Worm (Caenorhabditis elegans) whole organism, young adult: ENCODE measurements around the gene rskd-1.

Source experiments
- B0019.2 ChIP-seq: fragments of 200-800 bp; sonication (Bioruptor generic); conservative IDR thresholded peaks from 2 replicates; pipeline ENCODE4 v1.3.6; 2022; ENCODE audit warnings: missing genetic modification reagents, missing genetic modification characterization, missing compliant biosample characterization
- B0035.1 ChIP-seq: sonication (generic microtip); optimal IDR thresholded peaks from 2 replicates; lab custom pipeline; 2016; ENCODE audit warnings: missing genetic modification characterization, mild to moderate bottlenecking, missing compliant biosample characterization, missing genotype, missing genetic modification reagents
- C06A6.2 ChIP-seq: fragments of 200-800 bp; sonication (Bioruptor generic); conservative IDR thresholded peaks from 2 replicates; pipeline ENCODE4 v1.3.6; 2022; ENCODE audit warnings: missing genetic modification characterization, missing compliant biosample characterization
- F22D6.2 ChIP-seq: sonication (generic microtip); optimal IDR thresholded peaks from 2 replicates; lab custom pipeline; 2016; ENCODE audit warnings: mild to moderate bottlenecking, missing genetic modification characterization, missing compliant biosample characterization
- F33H1.4 ChIP-seq: fragments of 200-800 bp; sonication (Bioruptor generic); IDR thresholded peaks from 2 replicates; pipeline ENCODE4 v1.3.6; 2022; ENCODE audit warnings: missing genetic modification reagents, missing genetic modification characterization, missing compliant biosample characterization
- F49E8.2 ChIP-seq: sonication (generic microtip); optimal IDR thresholded peaks from 3 replicates; lab custom pipeline; 2017; ENCODE audit warnings: missing genetic modification characterization, mild to moderate bottlenecking, missing compliant biosample characterization, antibody characterized with exemption, moderate library complexity; ENCODE audit not compliant: insufficient read depth
- F55B11.4 ChIP-seq: sonication (generic microtip); optimal IDR thresholded peaks from 2 replicates; lab custom pipeline; 2016; ENCODE audit warnings: missing compliant biosample characterization, missing genetic modification characterization, borderline replicate concordance; ENCODE audit not compliant: insufficient read depth
- T26A5.8 ChIP-seq: sonication (generic microtip); optimal IDR thresholded peaks from 2 replicates; lab custom pipeline; 2016; ENCODE audit warnings: missing genetic modification characterization, missing compliant biosample characterization
- Y53G8AR.9 ChIP-seq: fragments of 200-800 bp; sonication (Bioruptor generic); conservative IDR thresholded peaks from 2 replicates; pipeline ENCODE4 v1.3.6; 2022; ENCODE audit warnings: missing genetic modification reagents, missing genetic modification characterization, missing compliant biosample characterization
- Y67H2A.10 ChIP-seq: fragments of 200-800 bp; sonication (Bioruptor generic); conservative IDR thresholded peaks from 2 replicates; pipeline ENCODE4 v1.3.6; 2022; ENCODE audit warnings: missing genetic modification reagents, missing genetic modification characterization, missing compliant biosample characterization
- Y95B8A.8 ChIP-seq: fragments of 200-800 bp; sonication (Bioruptor generic); IDR thresholded peaks from 2 replicates; pipeline ENCODE4 v1.3.6; 2022; ENCODE audit warnings: missing genetic modification reagents, missing genetic modification characterization, missing compliant biosample characterization
- ZK185.1 ChIP-seq: sonication (generic microtip); optimal IDR thresholded peaks from 2 replicates; lab custom pipeline; 2016; ENCODE audit warnings: mild to moderate bottlenecking, missing genetic modification characterization, missing compliant biosample characterization; ENCODE audit not compliant: poor library complexity, severe bottlenecking
- athp-1 ChIP-seq: sonication (generic microtip); optimal IDR thresholded peaks from 2 replicates; lab custom pipeline; 2017; ENCODE audit warnings: mild to moderate bottlenecking, missing genetic modification characterization, missing compliant biosample characterization
- attf-6 ChIP-seq: fragments of 200-800 bp; sonication (Bioruptor generic); IDR thresholded peaks from 2 replicates; pipeline ENCODE4 v1.3.6; 2022; ENCODE audit warnings: missing genetic modification reagents, missing genetic modification characterization, missing compliant biosample characterization
- bed-1 ChIP-seq: fragments of 200-800 bp; sonication (Bioruptor generic); IDR thresholded peaks from 2 replicates; pipeline ENCODE4 v1.3.6; 2022; ENCODE audit warnings: missing genetic modification reagents, missing genetic modification characterization, missing compliant biosample characterization
- cebp-1 ChIP-seq, 2 experiments: fragments of 200-800 bp in 1 of 2; sonication (Bioruptor generic) in 1 of 2; sonication (generic microtip) in 1 of 2; IDR thresholded peaks in 1 of 2; optimal IDR thresholded peaks in 1 of 2; 2 replicates each; pipeline versions ENCODE4 v1.3.6 to Lab custom; 2017 to 2022; ENCODE audit warnings: missing compliant biosample characterization in 2 of 2, missing genetic modification characterization in 2 of 2, mild to moderate bottlenecking in 1 of 2, missing genetic modification reagents in 1 of 2, moderate library complexity in 1 of 2
- cebp-2 ChIP-seq: fragments of 200-800 bp; sonication (Bioruptor generic); IDR thresholded peaks from 2 replicates; pipeline ENCODE4 v1.3.6; 2022; ENCODE audit warnings: missing genetic modification characterization, missing compliant biosample characterization
- ceh-100 ChIP-seq: fragments of 200-800 bp; sonication (Bioruptor generic); IDR thresholded peaks from 2 replicates; pipeline ENCODE4 v1.3.6; 2022; ENCODE audit warnings: missing genetic modification reagents, missing genetic modification characterization, missing compliant biosample characterization
- ceh-27 ChIP-seq: fragments of 200-800 bp; sonication (Bioruptor generic); optimal IDR thresholded peaks from 2 replicates; lab custom pipeline; 2018; ENCODE audit warnings: mild to moderate bottlenecking, missing genetic modification characterization, moderate library complexity, missing compliant biosample characterization
- ceh-91 ChIP-seq: fragments of 200-800 bp; sonication (Bioruptor generic); IDR thresholded peaks from 2 replicates; pipeline ENCODE4 v1.3.6; 2022; ENCODE audit warnings: missing genetic modification reagents, missing genetic modification characterization, missing compliant biosample characterization
- chd-7 ChIP-seq: sonication (generic microtip); optimal IDR thresholded peaks from 2 replicates; lab custom pipeline; 2016; ENCODE audit warnings: mild to moderate bottlenecking, missing genetic modification characterization, moderate library complexity, missing compliant biosample characterization
- die-1 ChIP-seq: sonication (generic microtip); optimal IDR thresholded peaks from 2 replicates; lab custom pipeline; 2016; ENCODE audit warnings: missing genotype, mild to moderate bottlenecking, missing genetic modification characterization, missing compliant biosample characterization
- dpff-1 ChIP-seq: sonication (generic microtip); optimal IDR thresholded peaks from 2 replicates; lab custom pipeline; 2017; ENCODE audit warnings: mild to moderate bottlenecking, missing genetic modification characterization, missing compliant biosample characterization
- him-1 ChIP-seq: sonication (generic microtip); optimal IDR thresholded peaks from 2 replicates; lab custom pipeline; 2016; ENCODE audit warnings: missing genotype, missing genetic modification reagents, missing genetic modification characterization, missing compliant biosample characterization
- hmg-20 ChIP-seq: fragments of 200-800 bp; sonication (Bioruptor generic); IDR thresholded peaks from 2 replicates; pipeline ENCODE4 v1.3.6; 2022; ENCODE audit warnings: missing genetic modification reagents, missing genetic modification characterization, missing compliant biosample characterization
- hrde-1 ChIP-seq: sonication (generic microtip); optimal IDR thresholded peaks from 2 replicates; lab custom pipeline; 2016; ENCODE audit warnings: missing genetic modification characterization, mild to moderate bottlenecking, missing compliant biosample characterization, moderate library complexity, missing genotype, missing genetic modification reagents, borderline replicate concordance
- lin-54 ChIP-seq: fragments of 200-800 bp; sonication (Bioruptor generic); optimal IDR thresholded peaks from 2 replicates; lab custom pipeline; 2018; ENCODE audit warnings: mild to moderate bottlenecking, missing genetic modification characterization, missing compliant biosample characterization
- madf-8 ChIP-seq: fragments of 200-800 bp; sonication (Bioruptor generic); conservative IDR thresholded peaks from 2 replicates; pipeline ENCODE4 v1.3.6; 2022; ENCODE audit warnings: missing genetic modification reagents, missing genetic modification characterization, missing compliant biosample characterization
- mel-28 ChIP-seq: sonication (generic microtip); optimal IDR thresholded peaks from 2 replicates; lab custom pipeline; 2016; ENCODE audit warnings: borderline replicate concordance, mild to moderate bottlenecking, missing genetic modification characterization, missing compliant biosample characterization
- mes-4 ChIP-seq: sonication (generic microtip); optimal IDR thresholded peaks from 2 replicates; lab custom pipeline; 2016; ENCODE audit warnings: missing genotype, missing genetic modification characterization, missing compliant biosample characterization
- mxl-1 ChIP-seq: sonication (generic microtip); optimal IDR thresholded peaks from 2 replicates; lab custom pipeline; 2016; ENCODE audit warnings: missing genetic modification characterization, missing compliant biosample characterization
- nfya-1 ChIP-seq: sonication (generic microtip); optimal IDR thresholded peaks from 2 replicates; lab custom pipeline; 2017; ENCODE audit warnings: antibody characterized with exemption, missing compliant biosample characterization, missing genetic modification characterization, borderline replicate concordance; ENCODE audit not compliant: insufficient read depth
- nfya-2 ChIP-seq: fragments of 200-800 bp; sonication (Bioruptor generic); IDR thresholded peaks from 2 replicates; pipeline ENCODE4 v1.3.6; 2022; ENCODE audit warnings: missing genetic modification reagents, missing genetic modification characterization, missing compliant biosample characterization
- nhr-179 ChIP-seq: sonication (generic microtip); optimal IDR thresholded peaks from 2 replicates; lab custom pipeline; 2016; ENCODE audit warnings: mild to moderate bottlenecking, missing genetic modification characterization, missing compliant biosample characterization
- nhr-27 ChIP-seq: fragments of 200-800 bp; sonication (Bioruptor generic); optimal IDR thresholded peaks from 2 replicates; lab custom pipeline; 2018; ENCODE audit warnings: mild to moderate bottlenecking, missing genetic modification characterization, moderate library complexity, missing compliant biosample characterization
- pha-4 ChIP-seq: fragments of 150-350 bp; sonication (generic microtip); optimal IDR thresholded peaks from 2 replicates; lab custom pipeline; 2014; ENCODE audit warnings: missing biosample characterization, missing genetic modification reagents, missing genetic modification characterization
- rcor-1 ChIP-seq: fragments of 200-800 bp; sonication (Bioruptor generic); IDR thresholded peaks from 2 replicates; pipeline ENCODE4 v1.3.6; 2022; ENCODE audit warnings: missing genetic modification reagents, missing genetic modification characterization, missing compliant biosample characterization
- repo-1 ChIP-seq: sonication (generic microtip); optimal IDR thresholded peaks from 2 replicates; lab custom pipeline; 2017; ENCODE audit warnings: mild to moderate bottlenecking, missing genetic modification characterization, missing compliant biosample characterization
- rpc-1 ChIP-seq, 2 experiments: fragments of 150-350 bp in 1 of 2; sonication (generic microtip) in 1 of 2; optimal IDR thresholded peaks; 2 replicates each; lab custom pipeline; 2014 to 2018; ENCODE audit warnings: missing biosample characterization in 1 of 2, missing genetic modification characterization in 1 of 2, missing genetic modification reagents in 1 of 2, missing genotype in 1 of 2
- sdz-38 ChIP-seq: sonication (generic microtip); optimal IDR thresholded peaks from 2 replicates; lab custom pipeline; 2016; ENCODE audit warnings: missing genotype, missing genetic modification characterization, missing compliant biosample characterization
- sea-2 ChIP-seq: fragments of 200-800 bp; sonication (Bioruptor generic); IDR thresholded peaks from 2 replicates; pipeline ENCODE4 v1.3.6; 2022; ENCODE audit warnings: missing genetic modification characterization, missing compliant biosample characterization
- snpc-1.3 ChIP-seq: sonication (generic microtip); optimal IDR thresholded peaks from 2 replicates; lab custom pipeline; 2017; ENCODE audit warnings: missing genetic modification characterization, mild to moderate bottlenecking, missing compliant biosample characterization, antibody characterized with exemption, moderate library complexity, missing genotype, missing genetic modification reagents; ENCODE audit not compliant: insufficient read depth
- tbp1 ChIP-seq: fragments of 200-800 bp; sonication (Bioruptor generic); optimal IDR thresholded peaks from 2 replicates; lab custom pipeline; 2018; ENCODE audit warnings: mild to moderate bottlenecking, missing genetic modification characterization, missing compliant biosample characterization
- xnd-1 ChIP-seq: sonication (generic microtip); optimal IDR thresholded peaks from 2 replicates; lab custom pipeline; 2016; ENCODE audit warnings: missing genotype, missing genetic modification reagents, missing genetic modification characterization, missing compliant biosample characterization
- ztf-22 ChIP-seq: fragments of 200-800 bp; sonication (Bioruptor generic); optimal IDR thresholded peaks from 2 replicates; lab custom pipeline; 2018; ENCODE audit warnings: mild to moderate bottlenecking, missing genetic modification characterization, moderate library complexity, missing compliant biosample characterization
- ztf-25 ChIP-seq: fragments of 200-800 bp; sonication (Bioruptor generic); IDR thresholded peaks from 2 replicates; pipeline ENCODE4 v1.3.6; 2022; ENCODE audit warnings: missing genetic modification reagents, missing genetic modification characterization, missing compliant biosample characterization
- ztf-6 ChIP-seq: fragments of 200-800 bp; sonication (Bioruptor generic); IDR thresholded peaks from 2 replicates; pipeline ENCODE4 v1.3.6; 2022; ENCODE audit warnings: missing genetic modification reagents, missing genetic modification characterization, missing compliant biosample characterization

rskd-1 gene

ce11 chrV:12291587-12291986 lies 3.2 kb upstream of the rskd-1 start, which contains the start of the genes srpa-68 and srh-16 (continued):
- TF ChIP-seq Y53G8AR.9 (GFP tag; lab: Robert Waterston, UW) (peak; percentile 94), rcor-1 (GFP tag; lab: Robert Waterston, UW) (peak; percentile 89), him-1 (tag; lab: Kevin White, UChicago) (peak; percentile 73), chd-7 (tag; lab: Kevin White, UChicago) (no peak), lin-54 (GFP tag; lab: Kevin White, UChicago) (peak; percentile 97), hrde-1 (tag; lab: Kevin White, UChicago) (no peak), ZK185.1 (tag; lab: Kevin White, UChicago) (peak; percentile 66), ztf-6 (GFP tag; lab: Robert Waterston, UW) (no peak), sea-2 (GFP tag; lab: Robert Waterston, UW) (no peak), mel-28 (no peak), F49E8.2 (peak; percentile 20), cebp-1 (GFP tag; IDR thresholded peaks at IDR 0.05; lab: Robert Waterston, UW) (no peak), cebp-1 (tag; optimal IDR thresholded peaks at IDR 0.05; lab: Kevin White, UChicago) (peak; percentile 85), attf-6 (GFP tag; lab: Robert Waterston, UW) (0 out of 2 replicates have a peak, but pooled peaks have one; percentile 34), mxl-1 (tag; lab: Kevin White, UChicago) (no peak), nhr-179 (tag; lab: Kevin White, UChicago) (no peak), ceh-100 (GFP tag; lab: Robert Waterston, UW) (peak; percentile 66), ztf-25 (GFP tag; lab: Robert Waterston, UW) (no peak), Y67H2A.10 (GFP tag; lab: Robert Waterston, UW) (no peak), F33H1.4 (GFP tag; lab: Robert Waterston, UW) (peak; percentile 70), hmg-20 (GFP tag; lab: Robert Waterston, UW) (peak; percentile 87), T26A5.8 (no peak), B0019.2 (no peak), B0035.1 (tag; lab: Kevin White, UChicago) (no peak), bed-1 (GFP tag; lab: Robert Waterston, UW) (no peak), nhr-27 (tag; lab: Kevin White, UChicago) (no peak), ceh-27 (GFP tag; lab: Kevin White, UChicago) (peak; percentile 50), pha-4 (no peak), xnd-1 (peak; percentile 59), Y95B8A.8 (no peak), mes-4 (tag; lab: Kevin White, UChicago) (no peak), repo-1 (peak; percentile 70), athp-1 (no peak), ztf-22 (GFP tag; lab: Kevin White, UChicago) (no peak), ceh-91 (GFP tag; lab: Robert Waterston, UW) (no peak), die-1 (tag; lab: Kevin White, UChicago) (peak; percentile 23), rpc-1 (optimal IDR thresholded peaks at IDR 0.05; lab: Kevin White, UChicago) (no peak), rpc-1 (tag; optimal IDR thresholded peaks at IDR 0.05; lab: Kevin White, UChicago) (no peak), dpff-1 (tag; lab: Kevin White, UChicago) (no peak), snpc-1.3 (tag; lab: Kevin White, UChicago) (peak; percentile 65), madf-8 (no peak; the same call in 1 of the 2 replicates), C06A6.2 (GFP tag; lab: Robert Waterston, UW) (peak; percentile 72), nfya-1 (tag; lab: Kevin White, UChicago) (no peak), F55B11.4 (tag; lab: Kevin White, UChicago) (no peak), nfya-2 (GFP tag; lab: Robert Waterston, UW) (no peak), F22D6.2 (tag; lab: Kevin White, UChicago) (peak; percentile 50), tbp1 (GFP tag; lab: Kevin White, UChicago) (peak; percentile 67), cebp-2 (no peak), sdz-38 (tag; lab: Kevin White, UChicago) (no peak)
